Fruit fly (Drosophila melanogaster) Kc167 (cell line): ENCODE results near the gene VGlut.

Source experiments
- Myc ChIP-seq: fragments of >200 bp; optimal IDR thresholded peaks from 2 replicates; lab custom pipeline; 2017; ENCODE audit warnings: missing external identifiers
- Sin3A ChIP-seq: fragments of >200 bp; optimal IDR thresholded peaks from 2 replicates; lab custom pipeline; 2018; ENCODE audit warnings: missing external identifiers
- h ChIP-seq: fragments of >200 bp; optimal IDR thresholded peaks from 3 replicates; lab custom pipeline; 2018; ENCODE audit warnings: missing external identifiers
- insv ChIP-seq: fragments of >200 bp; optimal IDR thresholded peaks from 3 replicates; lab custom pipeline; 2018; ENCODE audit warnings: missing external identifiers
- psq ChIP-seq: fragments of >200 bp; optimal IDR thresholded peaks from 2 replicates; lab custom pipeline; 2017; ENCODE audit warnings: missing external identifiers
- ttk ChIP-seq: sonication (Bioruptor generic); optimal IDR thresholded peaks from 2 replicates; lab custom pipeline; 2017; ENCODE audit warnings: missing external identifiers

Gene VGlut

dm6 chr2L:2454644-2455043 is 54.5 kb downstream of the VGlut start:
- no peak for TF ChIP-seq psq
- TF ChIP-seq h (lab: Kevin White, UChicago) = no peak
- TF ChIP-seq ttk (lab: Kevin White, UChicago) = no peak
- no peak for TF ChIP-seq Sin3A (lab: Kevin White, UChicago)
- TF ChIP-seq Myc = no peak
- TF ChIP-seq insv (lab: Kevin White, UChicago) = no peak

dm6 chr2L:2456516-2457392 is 56.7 kb downstream of the VGlut start:
- TF ChIP-seq ttk (lab: Kevin White, UChicago) = no peak
- no peak for TF ChIP-seq h (lab: Kevin White, UChicago)
- no peak for TF ChIP-seq insv (lab: Kevin White, UChicago)
- no peak for TF ChIP-seq psq
- no peak for TF ChIP-seq Sin3A (lab: Kevin White, UChicago)
- no peak for TF ChIP-seq Myc

- no peak for TF ChIP-seq Sin3A (lab: Kevin White, UChicago)
These were observed 59.1 kb downstream of the VGlut start for dm6 chr2L:2459238-2459637.
